Worm (Caenorhabditis elegans): Measurements from ENCODE around the gene gei-13.

The gei-13 gene

ce11 chrIII:9639281-9640050 lies 2.5 kb upstream of the gei-13 start:
- TF ChIP-seq blmp-1 (tag; optimal IDR thresholded peaks at IDR 0.05) (peak; percentile 96), nhr-85 (tag) (no peak), efl-1 (optimal IDR thresholded peaks at IDR 0.05) (no peak), efl-1 (GFP tag; optimal IDR thresholded peaks at IDR 0.05 in 1 of 2) (peak in 1 of 2 experiments; percentile 51), C34B4.2 (tag; optimal IDR thresholded peaks at IDR 0.05) (no peak), snu-23 (GFP tag; optimal IDR thresholded peaks at IDR 0.05) (no peak)

ce11 chrIII:9638159-9638754 lies 1.3 kb upstream of the gei-13 start:
- no peak for TF ChIP-seq aha-1 (tag; optimal IDR thresholded peaks at IDR 0.05)
- peak; percentile 10 for TF ChIP-seq nhr-20 (tag; optimal IDR thresholded peaks at IDR 0.05)
- peak; percentile 2 for TF ChIP-seq blmp-1 (tag; optimal IDR thresholded peaks at IDR 0.05)
- peak; percentile 82 for TF ChIP-seq elt-2 (tag; optimal IDR thresholded peaks at IDR 0.05)
- no peak for TF ChIP-seq xbp-1 (tag; optimal IDR thresholded peaks at IDR 0.05)
- TF ChIP-seq lin-35 (GFP tag; optimal IDR thresholded peaks at IDR 0.05) = peak in 1 of 2 experiments; percentile 43
- TF ChIP-seq lin-14 (GFP tag; optimal IDR thresholded peaks at IDR 0.05) = peak; percentile 20
- no peak for TF ChIP-seq rnt-1 (tag; optimal IDR thresholded peaks at IDR 0.05)
- no peak for TF ChIP-seq lir-3 (tag; optimal IDR thresholded peaks at IDR 0.05; ENCODE audit: poor library complexity)
- no peak for TF ChIP-seq efl-1 (optimal IDR thresholded peaks at IDR 0.05)
- peak in 1 of 2 experiments; percentile 80 for TF ChIP-seq efl-1 (GFP tag; optimal IDR thresholded peaks at IDR 0.05 in 1 of 2)

- peak; percentile 74 for TF ChIP-seq lin-15B (tag; optimal IDR thresholded peaks at IDR 0.05)
- no peak for TF ChIP-seq unc-98 (GFP tag; IDR thresholded peaks at IDR 0.05)
- peak; percentile 86 for TF ChIP-seq nhr-85 (tag)
- peak; percentile 64 for TF ChIP-seq C04F5.9 (tag; optimal IDR thresholded peaks at IDR 0.05)
- TF ChIP-seq aha-1 (tag; optimal IDR thresholded peaks at IDR 0.05) = peak; percentile 28
- TF ChIP-seq tbx-2 (tag; optimal IDR thresholded peaks at IDR 0.05) = peak; percentile 85
- peak; percentile 67 for TF ChIP-seq irx-1 (tag; optimal IDR thresholded peaks at IDR 0.05)
- TF ChIP-seq nhr-19 (GFP tag; conservative IDR thresholded peaks at IDR 0.05) = peak; percentile 85
- TF ChIP-seq lin-39 (tag; optimal IDR thresholded peaks at IDR 0.05) = peak; percentile 76
- TF ChIP-seq ztf-4 (tag; optimal IDR thresholded peaks at IDR 0.05) = peak; percentile 56
- TF ChIP-seq zip-4 (GFP tag; optimal IDR thresholded peaks at IDR 0.05) = no peak
- TF ChIP-seq lin-35 (GFP tag; optimal IDR thresholded peaks at IDR 0.05) = peak; percentile 99
- TF ChIP-seq nhr-237 (tag; optimal IDR thresholded peaks at IDR 0.05) = peak; percentile 55
- TF ChIP-seq nhr-12 (tag; optimal IDR thresholded peaks at IDR 0.05) = peak; percentile 2
- peak; percentile 93 for TF ChIP-seq skn-1 (tag; optimal IDR thresholded peaks at IDR 0.05)
- TF ChIP-seq nhr-90 (tag; optimal IDR thresholded peaks at IDR 0.05; ENCODE audit: poor library complexity) = peak; percentile 81
- no peak for TF ChIP-seq unc-62 (GFP tag; optimal IDR thresholded peaks at IDR 0.05)
- TF ChIP-seq egl-13 (tag; optimal IDR thresholded peaks at IDR 0.05) = peak; percentile 53
- TF ChIP-seq ceh-82 (tag; optimal IDR thresholded peaks at IDR 0.05) = peak; percentile 53 to 89 (median 79)
- no peak for TF ChIP-seq nhr-28 (tag; optimal IDR thresholded peaks at IDR 0.05)
- peak; percentile 72 for TF ChIP-seq jun-1 (tag; optimal IDR thresholded peaks at IDR 0.05)
- TF ChIP-seq mab-9 (GFP tag; IDR thresholded peaks at IDR 0.05) = no peak
- peak; percentile 51 for TF ChIP-seq sox-4 (tag; optimal IDR thresholded peaks at IDR 0.05)
- no peak for TF ChIP-seq zag-1 (tag; optimal IDR thresholded peaks at IDR 0.05)
- TF ChIP-seq xbp-1 (tag; optimal IDR thresholded peaks at IDR 0.05) = peak; percentile 79
- peak; percentile 55 for TF ChIP-seq snpc-4 (tag; optimal IDR thresholded peaks at IDR 0.05)
- TF ChIP-seq unc-30 (tag; optimal IDR thresholded peaks at IDR 0.05) = no peak
- TF ChIP-seq ets-5 (GFP tag; IDR thresholded peaks at IDR 0.05) = no peak
- TF ChIP-seq lsy-2 (tag; optimal IDR thresholded peaks at IDR 0.05) = peak; percentile 91 to 94
- TF ChIP-seq nhr-11 (tag; optimal IDR thresholded peaks at IDR 0.05) = peak; percentile 38
- TF ChIP-seq snu-23 (GFP tag; optimal IDR thresholded peaks at IDR 0.05) = peak; percentile 89
- no peak for TF ChIP-seq sptf-1 (tag; optimal IDR thresholded peaks at IDR 0.05)
- TF ChIP-seq alr-1 (tag; optimal IDR thresholded peaks at IDR 0.05; ENCODE audit: borderline replicate concordance) = no peak
- TF ChIP-seq mdl-1 (tag; optimal IDR thresholded peaks at IDR 0.05) = peak in 1 of 2 experiments; percentile 93
- TF ChIP-seq nhr-84 (tag; optimal IDR thresholded peaks at IDR 0.05) = no peak
- peak; percentile 88 for TF ChIP-seq unc-130 (tag; optimal IDR thresholded peaks at IDR 0.05)
- peak; percentile 15 for TF ChIP-seq aly-2 (tag; optimal IDR thresholded peaks at IDR 0.05)
- TF ChIP-seq fos-1 (tag; optimal IDR thresholded peaks at IDR 0.05) = peak; percentile 63
Observed at ce11 chrIII:9631117-9631655, 5.7 kb downstream of the gei-13 start, which contains the start of gene ubc-7. Gene ubc-7, minus strand, starts transcription at chrIII:9631167.
